Fruit fly (Drosophila melanogaster) whole organism, embryonic: ENCODE results near the gene GstO2.

Source experiments
- Abd-B ChIP-seq: fragments of 200-800 bp; sonication (Bioruptor generic); optimal IDR thresholded peaks from 2 replicates; lab custom pipeline; 2018; ENCODE audit warnings: missing biosample characterization, mild to moderate bottlenecking, missing genetic modification characterization, moderate library complexity
- Atf3 ChIP-seq: fragments of 200-800 bp; sonication (Bioruptor generic); optimal IDR thresholded peaks from 3 replicates; lab custom pipeline; 2016; ENCODE audit warnings: missing biosample characterization, missing genetic modification characterization
- Awh ChIP-seq: fragments of 200-800 bp; sonication (Bioruptor generic); IDR thresholded peaks from 2 replicates; pipeline ENCODE4, ENCODE4 v1.3.6; 2022; ENCODE audit warnings: missing biosample characterization, missing genetic modification characterization
- CG10543 ChIP-seq: fragments of 200-800 bp; sonication (Bioruptor generic); optimal IDR thresholded peaks from 3 replicates; lab custom pipeline; 2017; ENCODE audit warnings: missing biosample characterization, mild to moderate bottlenecking, missing genetic modification characterization, moderate library complexity
- CG11504 ChIP-seq: fragments of 200-800 bp; sonication (Bioruptor generic); optimal IDR thresholded peaks from 3 replicates; lab custom pipeline; 2019; ENCODE audit warnings: missing biosample characterization, mild to moderate bottlenecking, missing genetic modification characterization, moderate library complexity
- CG12744 ChIP-seq: fragments of 200-800 bp; sonication (Bioruptor generic); optimal IDR thresholded peaks from 2 replicates; lab custom pipeline; 2016; ENCODE audit warnings: missing biosample characterization, missing genetic modification characterization
- CG13775 ChIP-seq: fragments of 200-800 bp; sonication (Bioruptor generic); optimal IDR thresholded peaks from 3 replicates; lab custom pipeline; 2017; ENCODE audit warnings: missing biosample characterization, mild to moderate bottlenecking, missing genetic modification characterization
- CG15073 ChIP-seq: fragments of 200-800 bp; sonication (Bioruptor generic); optimal IDR thresholded peaks from 2 replicates; lab custom pipeline; 2016; ENCODE audit warnings: missing biosample characterization, missing genetic modification characterization
- CG15269 ChIP-seq: fragments of 200-800 bp; sonication (Bioruptor generic); optimal IDR thresholded peaks from 2 replicates; lab custom pipeline; 2018; ENCODE audit warnings: missing biosample characterization, mild to moderate bottlenecking, missing genetic modification characterization, moderate library complexity
- CG15696 ChIP-seq: fragments of 200-800 bp; sonication (Bioruptor generic); optimal IDR thresholded peaks from 2 replicates; lab custom pipeline; 2019; ENCODE audit warnings: missing biosample characterization, mild to moderate bottlenecking, missing genetic modification characterization, moderate library complexity
- CG16779 ChIP-seq: fragments of 200-800 bp; sonication (Bioruptor generic); IDR thresholded peaks from 2 replicates; pipeline ENCODE4 v1.3.6; 2022; ENCODE audit warnings: missing biosample characterization, missing genetic modification characterization
- CG17568 ChIP-seq: fragments of 200-800 bp; sonication (Bioruptor generic); optimal IDR thresholded peaks from 2 replicates; lab custom pipeline; 2018; ENCODE audit warnings: missing biosample characterization, mild to moderate bottlenecking, missing genetic modification characterization, moderate library complexity
- CG18619 ChIP-seq: fragments of 200-800 bp; sonication (Bioruptor generic); optimal IDR thresholded peaks from 3 replicates; lab custom pipeline; 2017; ENCODE audit warnings: missing biosample characterization, mild to moderate bottlenecking, missing genetic modification characterization
- CG31388 ChIP-seq: fragments of 200-800 bp; sonication (Bioruptor generic); optimal IDR thresholded peaks from 2 replicates; lab custom pipeline; 2016; ENCODE audit warnings: missing biosample characterization, missing genetic modification characterization
- CG31441 ChIP-seq: fragments of 200-800 bp; sonication (Bioruptor generic); IDR thresholded peaks from 2 replicates; pipeline ENCODE4 v1.3.6; 2022; ENCODE audit warnings: missing biosample characterization, missing genetic modification characterization
- CG32772 ChIP-seq: fragments of 200-800 bp; sonication (Bioruptor generic); IDR thresholded peaks from 2 replicates; pipeline ENCODE4 v1.3.6; 2022; ENCODE audit warnings: missing biosample characterization, missing genetic modification characterization
- CG34376 ChIP-seq: fragments of 200-800 bp; sonication (Bioruptor generic); optimal IDR thresholded peaks from 2 replicates; lab custom pipeline; 2018; ENCODE audit warnings: missing biosample characterization, mild to moderate bottlenecking, missing genetic modification characterization
- CG3726 ChIP-seq: fragments of 200-800 bp; sonication (Bioruptor generic); IDR thresholded peaks from 3 replicates; pipeline ENCODE4, ENCODE4 v1.3.6; 2022; ENCODE audit warnings: missing biosample characterization, missing genetic modification characterization
- CG3995 ChIP-seq: fragments of 200-800 bp; sonication (Bioruptor generic); optimal IDR thresholded peaks from 3 replicates; lab custom pipeline; 2016; ENCODE audit warnings: missing biosample characterization, missing genetic modification characterization
- CG4360 ChIP-seq: fragments of 200-800 bp; sonication (Bioruptor generic); IDR thresholded peaks from 2 replicates; pipeline ENCODE4 v1.3.6; 2022; ENCODE audit warnings: missing biosample characterization, missing genetic modification characterization
- CG4404 ChIP-seq: fragments of 200-800 bp; sonication (Bioruptor generic); IDR thresholded peaks from 2 replicates; pipeline ENCODE4 v1.3.6; 2022; ENCODE audit warnings: missing biosample characterization, missing genetic modification characterization
- CG4820 ChIP-seq: fragments of 200-800 bp; sonication (Bioruptor generic); optimal IDR thresholded peaks from 3 replicates; lab custom pipeline; 2016; ENCODE audit warnings: missing biosample characterization, missing genetic modification characterization
- CG6791 ChIP-seq: fragments of 200-800 bp; sonication (Bioruptor generic); IDR thresholded peaks from 3 replicates; pipeline ENCODE4 v1.3.6; 2022; ENCODE audit warnings: missing biosample characterization, missing genetic modification characterization; ENCODE audit not compliant: partially characterized antibody
- CG7357 ChIP-seq: fragments of 200-800 bp; sonication (Bioruptor generic); IDR thresholded peaks from 3 replicates; pipeline ENCODE4 v1.3.6; 2022; ENCODE audit warnings: missing biosample characterization, missing genetic modification characterization
- CG7963 ChIP-seq: fragments of 200-800 bp; sonication (Bioruptor generic); IDR thresholded peaks from 3 replicates; pipeline ENCODE4 v1.3.6; 2022; ENCODE audit warnings: missing biosample characterization, missing genetic modification characterization; ENCODE audit not compliant: partially characterized antibody
- CG9215 ChIP-seq: fragments of 200-800 bp; sonication (Bioruptor generic); IDR thresholded peaks from 2 replicates; pipeline ENCODE4 v1.3.6; 2022; ENCODE audit warnings: missing biosample characterization, missing genetic modification characterization
- CHES-1-like ChIP-seq: fragments of 200-800 bp; sonication (Bioruptor generic); optimal IDR thresholded peaks from 2 replicates; lab custom pipeline; 2016; ENCODE audit warnings: missing biosample characterization, missing genetic modification characterization
- CrebB ChIP-seq: fragments of 200-800 bp; sonication (Bioruptor generic); optimal IDR thresholded peaks from 3 replicates; lab custom pipeline; 2018; ENCODE audit warnings: missing biosample characterization, mild to moderate bottlenecking, missing genetic modification characterization
- Dref ChIP-seq: fragments of 200-800 bp; sonication (Bioruptor generic); IDR thresholded peaks from 2 replicates; pipeline ENCODE4 v1.3.6; 2022; ENCODE audit warnings: missing biosample characterization, missing genetic modification characterization
- NC2β ChIP-seq: fragments of 200-800 bp; sonication (Bioruptor generic); optimal IDR thresholded peaks from 2 replicates; lab custom pipeline; 2016; ENCODE audit warnings: missing biosample characterization, missing genetic modification characterization
- Oaz ChIP-seq: fragments of 200-800 bp; sonication (Bioruptor generic); IDR thresholded peaks from 2 replicates; pipeline ENCODE4 v1.3.6; 2022; ENCODE audit warnings: missing biosample characterization, missing genetic modification characterization
- Oli ChIP-seq: fragments of 200-800 bp; sonication (Bioruptor generic); optimal IDR thresholded peaks from 2 replicates; lab custom pipeline; 2018; ENCODE audit warnings: missing biosample characterization, mild to moderate bottlenecking, missing genetic modification characterization, moderate library complexity
- Ravus ChIP-seq: fragments of 200-800 bp; sonication (Bioruptor generic); IDR thresholded peaks from 2 replicates; pipeline ENCODE4 v1.3.6; 2022; ENCODE audit warnings: missing biosample characterization, missing genetic modification characterization
- Six4 ChIP-seq: fragments of 200-800 bp; sonication (Bioruptor generic); optimal IDR thresholded peaks from 2 replicates; lab custom pipeline; 2016; ENCODE audit warnings: missing biosample characterization, missing genetic modification characterization
- Ssrp ChIP-seq: fragments of 200-800 bp; sonication (Bioruptor generic); optimal IDR thresholded peaks from 2 replicates; lab custom pipeline; 2018; ENCODE audit warnings: missing biosample characterization, mild to moderate bottlenecking, missing genetic modification characterization, moderate library complexity
- abd-A ChIP-seq: fragments of 200-800 bp; sonication (Bioruptor generic); optimal IDR thresholded peaks from 3 replicates; lab custom pipeline; 2019; ENCODE audit warnings: missing biosample characterization, mild to moderate bottlenecking, missing genetic modification characterization, moderate library complexity
- ac ChIP-seq: fragments of 200-800 bp; sonication (Bioruptor generic); optimal IDR thresholded peaks from 3 replicates; lab custom pipeline; 2017; ENCODE audit warnings: missing biosample characterization, mild to moderate bottlenecking, missing genetic modification characterization
- aop ChIP-seq: fragments of 200-800 bp; sonication (Bioruptor generic); IDR thresholded peaks from 2 replicates; pipeline ENCODE4 v1.3.6; 2022; ENCODE audit warnings: missing biosample characterization, missing genetic modification characterization
- bcd ChIP-seq: fragments of 200-800 bp; sonication (Bioruptor generic); optimal IDR thresholded peaks from 2 replicates; lab custom pipeline; 2017; ENCODE audit warnings: missing biosample characterization, mild to moderate bottlenecking, missing genetic modification characterization
- dmrt99B ChIP-seq: fragments of 200-800 bp; sonication (Bioruptor generic); optimal IDR thresholded peaks from 2 replicates; lab custom pipeline; 2018; ENCODE audit warnings: missing biosample characterization, mild to moderate bottlenecking, missing genetic modification characterization, moderate library complexity
- gem ChIP-seq: fragments of 200-800 bp; sonication (Bioruptor generic); optimal IDR thresholded peaks from 2 replicates; lab custom pipeline; 2019; ENCODE audit warnings: missing biosample characterization, mild to moderate bottlenecking, missing genetic modification characterization, moderate library complexity
- hkb ChIP-seq, 2 experiments: fragments of 200-800 bp in 1 of 2; fragments of >200 bp in 1 of 2; sonication (Bioruptor generic) in 1 of 2; IDR thresholded peaks in 1 of 2; optimal IDR thresholded peaks in 1 of 2; 2 replicates each; pipeline versions ENCODE4 v1.3.6 to Lab custom; 2017 to 2022; ENCODE audit warnings: missing biosample characterization in 1 of 2, missing genetic modification characterization in 1 of 2
- jing ChIP-seq: fragments of 200-800 bp; sonication (Bioruptor generic); optimal IDR thresholded peaks from 2 replicates; lab custom pipeline; 2018; ENCODE audit warnings: missing biosample characterization, mild to moderate bottlenecking, missing genetic modification characterization
- nau ChIP-seq: fragments of 200-800 bp; sonication (Bioruptor generic); optimal IDR thresholded peaks from 3 replicates; lab custom pipeline; 2017; ENCODE audit warnings: missing biosample characterization, mild to moderate bottlenecking, missing genetic modification characterization, missing genetic modification reagents
- pnt ChIP-seq: fragments of 200-800 bp; sonication (Bioruptor generic); optimal IDR thresholded peaks from 3 replicates; lab custom pipeline; 2016; ENCODE audit warnings: missing biosample characterization, missing genetic modification characterization
- row ChIP-seq: fragments of 200-800 bp; sonication (Bioruptor generic); IDR thresholded peaks from 3 replicates; pipeline ENCODE4 v1.3.6; 2022; ENCODE audit warnings: missing biosample characterization, missing genetic modification characterization
- sd ChIP-seq: fragments of 200-800 bp; sonication (Bioruptor generic); optimal IDR thresholded peaks from 3 replicates; lab custom pipeline; 2018; ENCODE audit warnings: missing biosample characterization, mild to moderate bottlenecking, missing genetic modification characterization, moderate library complexity
- tio ChIP-seq: fragments of 200-800 bp; sonication (Bioruptor generic); optimal IDR thresholded peaks from 2 replicates; lab custom pipeline; 2017; ENCODE audit warnings: missing biosample characterization, missing genetic modification characterization, inconsistent platforms
- wdn ChIP-seq: fragments of 200-800 bp; sonication (Bioruptor generic); IDR thresholded peaks from 2 replicates; pipeline ENCODE4 v1.3.6; 2022; ENCODE audit warnings: missing biosample characterization, missing genetic modification characterization
- zf30C ChIP-seq: fragments of 200-800 bp; sonication (Bioruptor generic); optimal IDR thresholded peaks from 3 replicates; lab custom pipeline; 2018; ENCODE audit warnings: missing biosample characterization, mild to moderate bottlenecking, missing genetic modification characterization

The GstO2 gene

DNA sequence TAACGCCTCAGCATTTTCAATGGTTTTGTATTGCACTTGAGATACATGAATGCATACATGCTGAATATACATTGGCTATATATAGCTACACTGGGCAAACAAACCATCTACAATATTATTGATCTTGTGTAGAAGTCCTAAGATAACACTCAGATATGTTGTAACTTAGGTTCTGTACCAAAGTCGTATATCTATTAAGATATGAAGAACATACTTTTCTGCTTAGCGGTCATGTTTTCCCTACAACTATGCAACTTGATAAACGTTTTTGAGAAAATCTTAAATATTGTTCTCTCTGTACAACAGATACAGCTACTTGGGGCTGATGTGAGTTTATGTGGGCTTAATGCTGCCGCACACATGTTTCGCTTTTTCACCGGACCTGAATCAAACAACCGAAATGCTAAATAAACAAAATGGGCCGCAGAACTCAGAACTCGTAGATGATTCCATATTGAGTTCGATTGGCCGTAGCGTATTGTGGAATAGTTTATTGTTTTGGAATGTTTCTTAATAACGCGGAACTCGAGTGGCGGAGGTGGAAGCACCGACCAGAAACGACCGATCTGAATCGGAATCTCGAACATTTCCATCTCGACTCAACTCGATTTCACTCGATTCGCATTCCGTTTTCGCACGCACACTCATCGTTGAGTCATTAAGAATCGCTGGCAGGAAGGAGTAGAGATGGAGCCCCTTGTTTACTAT is 26.0 kb upstream of the GstO2 start (continued):
- TF ChIP-seq dmrt99B (tag; lab: Kevin White, UChicago) (peak; percentile 72), sd (tag; lab: Kevin White, UChicago) (peak; percentile 85), CG18619 (GFP tag; lab: Kevin White, UChicago) (peak; percentile 24), Atf3 (GFP tag; lab: Kevin White, UChicago) (no peak), CG9215 (no peak), bcd (peak; percentile 8), CG4404 (GFP tag; lab: Robert Waterston, UW) (no peak), pnt (GFP tag; lab: Kevin White, UChicago) (peak; percentile 41), tio (peak; percentile 24), Ssrp (tag; lab: Kevin White, UChicago) (peak; percentile 38), CHES-1-like (GFP tag; lab: Kevin White, UChicago) (peak; percentile 20), ac (no peak), CG3726 (GFP tag; lab: Robert Waterston, UW) (no peak), CG17568 (GFP tag; lab: Kevin White, UChicago) (peak; percentile 39), CG31441 (GFP tag; lab: Robert Waterston, UW) (peak; percentile 80), wdn (GFP tag; lab: Robert Waterston, UW) (no peak), CG10543 (GFP tag; lab: Kevin White, UChicago) (peak; percentile 68), Abd-B (GFP tag; lab: Kevin White, UChicago) (peak; percentile 8), CG11504 (tag; lab: Kevin White, UChicago) (peak; percentile 58), CG13775 (GFP tag; lab: Kevin White, UChicago) (no peak), gem (tag; lab: Kevin White, UChicago) (peak; percentile 76), CG6791 (GFP tag; lab: Robert Waterston, UW) (no peak), CG12744 (GFP tag; lab: Kevin White, UChicago) (no peak), NC2β (GFP tag; lab: Kevin White, UChicago) (no peak), CG32772 (no peak), aop (no peak), zf30C (GFP tag; lab: Kevin White, UChicago) (peak; percentile 79), abd-A (tag; lab: Kevin White, UChicago) (peak; percentile 20), Ravus (GFP tag; lab: Robert Waterston, UW) (no peak), Oaz (GFP tag; lab: Robert Waterston, UW) (no peak), CG3995 (no peak), Dref (GFP tag; lab: Robert Waterston, UW) (no peak), CrebB (peak; percentile 2), CG4820 (GFP tag; lab: Kevin White, UChicago) (peak; percentile 11), CG16779 (GFP tag; lab: Robert Waterston, UW) (no peak), CG15073 (GFP tag; lab: Kevin White, UChicago) (no peak), CG15269 (tag; lab: Kevin White, UChicago) (peak; percentile 26), row (GFP tag; lab: Robert Waterston, UW) (peak; percentile 67), CG34376 (GFP tag; lab: Kevin White, UChicago) (no peak), CG31388 (GFP tag; lab: Kevin White, UChicago) (no peak), hkb (optimal IDR thresholded peaks at IDR 0.05; lab: Kevin White, UChicago) (no peak), hkb (GFP tag; IDR thresholded peaks at IDR 0.05; lab: Robert Waterston, UW) (peak; percentile 70), CG4360 (GFP tag; lab: Robert Waterston, UW) (peak; percentile 10; the same call in 1 of the 2 replicates), CG15696 (tag; lab: Kevin White, UChicago) (peak; percentile 62), CG7963 (GFP tag; lab: Robert Waterston, UW) (no peak), Oli (tag; lab: Kevin White, UChicago) (peak; percentile 59), nau (GFP tag; lab: Kevin White, UChicago) (peak; percentile 50), jing (GFP tag; lab: Kevin White, UChicago) (peak; percentile 32), Awh (GFP tag; lab: Robert Waterston, UW) (no peak), CG7357 (GFP tag; lab: Robert Waterston, UW) (no peak), Six4 (peak; percentile 10)
